Worm (Caenorhabditis elegans): ENCODE data around the gene ceh-48.

DNA sequence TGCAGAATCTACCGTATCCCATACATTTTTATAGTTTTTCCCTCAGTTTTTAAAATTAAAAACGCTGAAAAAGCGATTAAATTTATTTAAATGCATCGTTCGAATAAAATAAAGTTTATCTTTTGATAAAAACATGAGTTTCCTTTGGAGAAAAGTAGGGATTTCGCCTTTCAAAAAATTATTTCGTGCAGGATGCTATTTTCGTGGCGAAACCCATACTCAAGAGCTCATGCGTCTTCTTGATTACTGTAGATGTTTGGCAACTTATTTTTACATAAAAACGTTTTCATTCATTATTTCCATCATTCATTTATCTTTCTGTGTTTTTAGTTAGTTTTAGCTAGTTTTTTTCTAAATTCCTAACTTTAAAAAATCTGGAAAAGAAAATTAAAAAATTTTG, 22.0 kb upstream of the ceh-48 start:
- TF ChIP-seq him-1 (tag; optimal IDR thresholded peaks at IDR 0.05), result no peak
- no peak for TF ChIP-seq W03F9.2 (tag; optimal IDR thresholded peaks at IDR 0.05)
